Worm (Caenorhabditis elegans): ENCODE data around the gene Y75B12B.3.

Gene Y75B12B.3

DNA sequence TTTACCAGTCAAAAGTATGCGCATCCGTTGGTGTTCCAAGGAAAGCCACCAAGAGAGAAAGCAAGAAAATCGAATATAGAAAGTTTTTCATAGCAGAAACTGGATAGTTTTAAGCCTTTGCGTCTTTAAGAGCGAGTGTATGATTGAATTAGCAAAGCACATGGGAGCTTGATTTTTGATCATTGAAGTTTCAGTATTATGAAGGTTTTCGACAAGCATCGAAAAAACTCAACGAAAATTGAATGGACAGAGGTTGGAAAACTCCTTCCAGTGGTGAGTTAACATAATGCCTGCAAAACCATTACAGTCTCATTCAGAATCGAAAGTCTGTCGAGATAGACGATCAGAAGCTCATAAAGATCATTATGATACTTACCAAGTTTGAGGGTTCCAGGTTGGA lies 7.8 kb upstream of the Y75B12B.3 start, which contains the start of gene Y75B12B.13:
TSS of gene Y75B12B.13 (minus strand) at position 101 of the 400 bp plus-strand sequence.
- no peak for TF ChIP-seq dao-5 (tag; optimal IDR thresholded peaks at IDR 0.05)
- TF ChIP-seq W03F9.2 (tag; optimal IDR thresholded peaks at IDR 0.05), result no peak
- no peak for TF ChIP-seq him-1 (tag; optimal IDR thresholded peaks at IDR 0.05)

ce11 chrV:15192377-15192776 lies 6.3 kb upstream of the Y75B12B.3 start, which contains the start of gene plc-2:
Gene plc-2, plus strand, starts transcription at chrV:15192572.
- no peak for TF ChIP-seq him-1 (tag; optimal IDR thresholded peaks at IDR 0.05)
- no peak for TF ChIP-seq W03F9.2 (tag; optimal IDR thresholded peaks at IDR 0.05)

- TF ChIP-seq him-1 (tag; optimal IDR thresholded peaks at IDR 0.05) (no peak), W03F9.2 (tag; optimal IDR thresholded peaks at IDR 0.05) (no peak), dao-5 (tag; optimal IDR thresholded peaks at IDR 0.05) (no peak)
Observed at ce11 chrV:15191971-15192370, 5.9 kb upstream of the Y75B12B.3 start.

DNA sequence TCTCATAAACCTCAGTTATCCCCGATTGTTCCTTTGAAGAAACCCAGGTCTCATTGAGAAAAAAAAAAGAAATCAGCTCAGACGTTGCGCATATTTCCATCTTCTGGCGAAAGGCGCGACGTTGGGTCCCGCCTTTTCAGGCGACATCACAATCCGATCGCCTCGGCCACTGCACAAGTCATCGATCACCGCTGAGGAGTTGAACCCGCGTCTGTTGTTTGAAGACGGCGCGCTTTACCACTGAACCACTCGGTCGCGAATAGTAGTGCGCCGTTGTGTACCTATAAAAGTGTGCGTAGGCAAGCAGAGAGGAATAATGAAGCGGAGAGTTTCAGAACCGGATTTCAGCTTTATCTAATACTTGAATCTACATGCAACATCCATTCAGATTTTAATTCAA lies 4.8 kb upstream of the Y75B12B.3 start, which contains the start of gene Y75B12B.11:
TSS of gene Y75B12B.11 (plus strand) at position 394 of the 400 bp plus-strand sequence.
- TF ChIP-seq W03F9.2 (tag; optimal IDR thresholded peaks at IDR 0.05) (peak; percentile 43), him-1 (tag; optimal IDR thresholded peaks at IDR 0.05) (no peak), dao-5 (tag; optimal IDR thresholded peaks at IDR 0.05) (peak; percentile 95)

ce11 chrV:15189567-15189966 lies 3.5 kb upstream of the Y75B12B.3 start, which contains the start of gene cyn-3:
Gene cyn-3, plus strand, starts transcription at chrV:15189927.
- TF ChIP-seq W03F9.2 (tag; optimal IDR thresholded peaks at IDR 0.05), result peak; percentile 92
- no peak for TF ChIP-seq him-1 (tag; optimal IDR thresholded peaks at IDR 0.05)

DNA sequence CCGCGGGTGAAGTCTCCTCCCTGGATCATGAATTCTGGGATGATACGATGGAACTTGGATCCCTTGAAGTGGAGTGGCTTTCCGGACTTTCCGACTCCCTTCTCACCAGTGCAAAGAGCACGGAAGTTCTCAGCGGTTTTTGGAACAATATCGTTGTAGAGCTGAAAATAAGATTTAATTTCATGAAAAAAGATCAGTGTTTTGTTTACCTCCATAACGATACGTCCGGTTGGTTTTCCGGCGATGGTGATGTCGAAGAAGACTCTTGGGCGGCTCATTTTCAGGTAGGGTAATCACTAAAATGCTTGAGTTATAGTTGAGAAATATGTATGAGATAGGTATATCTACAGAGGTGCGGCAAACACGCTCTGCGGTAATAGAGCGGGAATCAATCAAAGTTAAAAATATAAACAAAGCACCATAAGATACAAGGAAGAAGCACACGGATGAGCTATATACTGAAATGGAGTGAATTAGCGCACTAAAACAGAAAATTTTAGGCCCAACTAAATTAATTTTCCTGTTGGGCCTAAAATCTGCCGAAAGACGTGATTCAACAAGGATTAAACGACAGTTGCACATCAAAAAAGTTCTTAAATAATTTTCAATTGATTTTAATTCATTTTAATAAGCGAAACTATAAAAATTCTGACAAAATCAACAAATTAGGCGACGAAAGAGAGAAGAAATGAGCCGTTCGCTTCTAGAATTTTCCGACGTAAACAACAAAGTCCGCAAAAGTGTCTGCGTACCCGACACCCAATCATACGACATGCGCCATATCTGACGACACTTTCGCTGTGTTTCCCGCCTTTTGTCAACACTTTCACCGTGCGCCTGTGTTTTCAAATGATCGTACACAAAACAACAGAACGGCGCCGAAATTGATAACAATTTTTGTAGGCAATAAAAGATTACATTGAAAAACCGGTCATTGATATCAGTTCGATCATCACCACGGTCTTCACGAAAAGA lies 1.3 kb upstream of the Y75B12B.3 start, which contains the start of the genes cyn-7 and bath-36:
TSS of gene cyn-7 (minus strand) at position 296 of the 975 bp plus-strand sequence.
TSS of gene bath-36 (plus strand) at position 806 of the 975 bp plus-strand sequence.
- TF ChIP-seq W03F9.2 (tag; optimal IDR thresholded peaks at IDR 0.05) (peak; percentile 51), dao-5 (tag; optimal IDR thresholded peaks at IDR 0.05) (no peak)

ce11 chrV:15184097-15185040 lies 1.7 kb downstream of the Y75B12B.3 start, which contains the start of gene Y75B12B.1:
Gene Y75B12B.1, plus strand, starts transcription at chrV:15184699.
- TF ChIP-seq dao-5 (tag; optimal IDR thresholded peaks at IDR 0.05) (no peak), W03F9.2 (tag; optimal IDR thresholded peaks at IDR 0.05) (peak; percentile 52)

ce11 chrV:15182407-15182806 lies 3.7 kb downstream of the Y75B12B.3 start, which contains the start of gene fbxa-84:
Gene fbxa-84, plus strand, starts transcription at chrV:15182440.
- TF ChIP-seq him-1 (tag; optimal IDR thresholded peaks at IDR 0.05) (no peak), W03F9.2 (tag; optimal IDR thresholded peaks at IDR 0.05) (no peak), dao-5 (tag; optimal IDR thresholded peaks at IDR 0.05) (no peak)

DNA sequence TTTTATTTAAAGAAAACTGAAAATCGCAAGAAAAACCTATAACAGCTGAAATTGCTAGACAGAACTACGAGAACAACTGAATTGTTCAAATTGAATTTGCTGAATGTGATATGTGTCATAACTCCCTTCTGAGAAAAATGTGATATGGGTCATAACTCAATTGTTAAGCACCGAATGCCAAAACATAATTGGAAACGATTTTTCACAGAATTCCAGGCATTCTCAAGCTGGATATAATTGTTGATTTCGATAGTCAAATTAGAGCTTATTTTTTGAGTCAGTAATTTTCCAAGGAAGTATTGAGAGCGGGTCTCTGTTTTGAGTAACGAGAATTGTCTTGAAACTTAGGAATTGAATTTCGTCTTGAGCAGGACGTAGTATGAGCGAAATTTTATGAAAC lies 4.2 kb downstream of the Y75B12B.3 start:
- TF ChIP-seq dao-5 (tag; optimal IDR thresholded peaks at IDR 0.05) (no peak), W03F9.2 (tag; optimal IDR thresholded peaks at IDR 0.05) (no peak), him-1 (tag; optimal IDR thresholded peaks at IDR 0.05) (no peak)

- TF ChIP-seq dao-5 (tag; optimal IDR thresholded peaks at IDR 0.05) (no peak), him-1 (tag; optimal IDR thresholded peaks at IDR 0.05) (no peak), W03F9.2 (tag; optimal IDR thresholded peaks at IDR 0.05) (no peak)
Observed at ce11 chrV:15179757-15180156, 6.3 kb downstream of the Y75B12B.3 start, which contains the start of gene T09F5.10. Gene T09F5.10, plus strand, starts transcription at chrV:15180057.

DNA sequence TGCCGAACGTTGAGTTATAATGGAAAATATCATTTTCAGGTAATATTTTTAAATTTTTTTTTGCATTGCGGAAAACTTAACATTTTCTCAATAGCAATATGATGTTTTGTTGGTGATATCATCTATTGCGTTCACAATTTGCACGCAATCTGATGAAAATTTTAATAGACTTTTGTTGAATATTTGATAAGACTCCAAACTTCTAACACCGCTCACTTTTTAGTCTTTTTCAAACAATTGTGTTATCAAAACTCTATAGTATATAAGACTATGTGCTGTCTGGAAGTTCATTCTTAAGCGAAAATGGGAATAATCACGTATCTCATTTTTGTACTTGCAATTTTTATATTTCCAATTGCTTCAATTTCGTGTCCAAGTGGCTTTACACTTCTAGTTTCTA lies 10.6 kb downstream of the Y75B12B.3 start, which contains the start of gene clec-47:
TSS of gene clec-47 (plus strand) at position 301 of the 400 bp plus-strand sequence.
- TF ChIP-seq dao-5 (tag; optimal IDR thresholded peaks at IDR 0.05), result no peak

DNA sequence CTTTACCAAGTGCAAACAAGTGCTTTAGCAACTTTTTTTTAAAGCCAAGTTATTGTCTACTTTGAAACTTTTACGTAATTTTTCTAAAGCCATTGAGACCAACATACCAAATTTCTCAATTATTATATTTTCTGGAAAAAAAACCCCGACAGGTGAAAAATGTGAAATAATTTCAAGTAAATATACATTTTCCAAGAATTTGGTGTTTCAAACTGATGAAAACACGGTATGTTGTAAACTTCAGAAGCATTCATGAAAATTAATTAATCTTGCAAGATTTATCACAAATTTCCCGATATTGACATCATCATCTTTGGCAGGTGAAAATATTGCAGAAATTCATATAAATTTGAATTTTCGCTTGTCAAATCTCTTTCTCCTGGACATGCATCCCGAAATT lies 23.4 kb downstream of the Y75B12B.3 start, which contains the start of gene srz-11:
TSS of gene srz-11 (plus strand) at position 386 of the 400 bp plus-strand sequence.
- TF ChIP-seq W03F9.2 (tag; optimal IDR thresholded peaks at IDR 0.05) (no peak), dao-5 (tag; optimal IDR thresholded peaks at IDR 0.05) (no peak), him-1 (tag; optimal IDR thresholded peaks at IDR 0.05) (no peak)

- no peak for TF ChIP-seq dao-5 (tag; optimal IDR thresholded peaks at IDR 0.05)
- no peak for TF ChIP-seq him-1 (tag; optimal IDR thresholded peaks at IDR 0.05)
- no peak for TF ChIP-seq W03F9.2 (tag; optimal IDR thresholded peaks at IDR 0.05)
Observed at ce11 chrV:15158691-15159090, 27.4 kb downstream of the Y75B12B.3 start, which contains the start of gene str-45. Gene str-45, plus strand, starts transcription at chrV:15158991.

Data from whole organism, L4/young adult.